Worm (Caenorhabditis elegans) whole organism, L3 larva: ENCODE results near the gene C53C11.2.

ENCODE experiments used
- ama-1 ChIP-seq: fragments of 150-350 bp; optimal IDR thresholded peaks from 2 replicates; lab custom pipeline; 2018
- ceh-16 ChIP-seq: sonication (generic microtip); optimal IDR thresholded peaks from 2 replicates; lab custom pipeline; 2017; ENCODE audit warnings: missing biosample characterization, missing genetic modification characterization
- lin-39 ChIP-seq: fragments of 150-350 bp; optimal IDR thresholded peaks from 2 replicates; lab custom pipeline; 2018; ENCODE audit warnings: missing biosample characterization, missing genetic modification reagents, missing genetic modification characterization
- mdl-1 ChIP-seq: fragments of 150-350 bp; optimal IDR thresholded peaks from 2 replicates; lab custom pipeline; 2014; ENCODE audit warnings: missing biosample characterization, missing genetic modification characterization
- nhr-28 ChIP-seq: fragments of 150-350 bp; optimal IDR thresholded peaks from 2 replicates; lab custom pipeline; 2014; ENCODE audit warnings: missing biosample characterization, missing genetic modification characterization
- nhr-76 ChIP-seq: fragments of 150-350 bp; sonication (generic microtip); optimal IDR thresholded peaks from 5 replicates; lab custom pipeline; 2014; ENCODE audit warnings: missing biosample characterization, missing genetic modification characterization
- nhr-77 ChIP-seq: fragments of 150-350 bp; optimal IDR thresholded peaks from 2 replicates; lab custom pipeline; 2014; ENCODE audit warnings: missing biosample characterization, missing genetic modification characterization
- unc-62 ChIP-seq: fragments of 150-350 bp; sonication (generic microtip); optimal IDR thresholded peaks from 4 replicates; lab custom pipeline; 2014; ENCODE audit warnings: missing biosample characterization, missing genetic modification reagents, missing genetic modification characterization

ce11 chrX:17381975-17382374 lies 45.5 kb downstream of the C53C11.2 start, which contains the start of gene F10D7.4:
- TF ChIP-seq lin-39 (tag; lab: Kevin White, UChicago) (no peak), ceh-16 (tag; lab: Kevin White, UChicago) (no peak), ama-1 (lab: Kevin White, UChicago) (no peak), nhr-77 (tag; lab: Kevin White, UChicago) (no peak), mdl-1 (tag; lab: Kevin White, UChicago) (no peak), nhr-28 (tag; lab: Kevin White, UChicago) (no peak), unc-62 (GFP tag; lab: Kevin White, UChicago) (no peak), nhr-76 (tag; lab: Kevin White, UChicago) (no peak)
